Fruit fly (Drosophila melanogaster) whole organism, embryonic: Measurements from ENCODE around the gene Dtg.

Experiments used
- Adf1 ChIP-seq: fragments of 200-800 bp; sonication (Bioruptor generic); IDR thresholded peaks from 2 replicates; pipeline ENCODE4 v1.3.6; 2022; ENCODE audit warnings: missing biosample characterization, missing genetic modification characterization
- Antp ChIP-seq: fragments of 200-800 bp; sonication (Bioruptor generic); optimal IDR thresholded peaks from 3 replicates; lab custom pipeline; 2016; ENCODE audit warnings: missing biosample characterization, missing genetic modification characterization
- Bdp1 ChIP-seq: fragments of 200-800 bp; sonication (Bioruptor generic); optimal IDR thresholded peaks from 3 replicates; lab custom pipeline; 2016; ENCODE audit warnings: missing biosample characterization, missing genetic modification characterization
- CG10147 ChIP-seq: fragments of 200-800 bp; sonication (Bioruptor generic); optimal IDR thresholded peaks from 2 replicates; lab custom pipeline; 2019; ENCODE audit warnings: missing biosample characterization, mild to moderate bottlenecking, missing genetic modification characterization, moderate library complexity
- CG12155 ChIP-seq: fragments of 200-800 bp; sonication (Bioruptor generic); optimal IDR thresholded peaks from 3 replicates; lab custom pipeline; 2016; ENCODE audit warnings: missing biosample characterization, missing genetic modification characterization
- CG12236 ChIP-seq: fragments of 200-800 bp; sonication (Bioruptor generic); optimal IDR thresholded peaks from 2 replicates; lab custom pipeline; 2016; ENCODE audit warnings: missing biosample characterization, missing genetic modification characterization
- CG18764 ChIP-seq: fragments of 200-800 bp; sonication (Bioruptor generic); optimal IDR thresholded peaks from 3 replicates; lab custom pipeline; 2016; ENCODE audit warnings: missing biosample characterization, missing genetic modification characterization
- CG31441 ChIP-seq: fragments of 200-800 bp; sonication (Bioruptor generic); IDR thresholded peaks from 2 replicates; pipeline ENCODE4 v1.3.6; 2022; ENCODE audit warnings: missing biosample characterization, missing genetic modification characterization
- CG32532 ChIP-seq: fragments of 200-800 bp; sonication (Bioruptor generic); IDR thresholded peaks from 2 replicates; pipeline ENCODE4 v1.3.6; 2022; ENCODE audit warnings: missing biosample characterization, missing genetic modification characterization
- CG32772 ChIP-seq: fragments of 200-800 bp; sonication (Bioruptor generic); IDR thresholded peaks from 2 replicates; pipeline ENCODE4 v1.3.6; 2022; ENCODE audit warnings: missing biosample characterization, missing genetic modification characterization
- CG5245 ChIP-seq: fragments of 200-800 bp; sonication (Bioruptor generic); optimal IDR thresholded peaks from 3 replicates; lab custom pipeline; 2016; ENCODE audit warnings: missing biosample characterization, missing genetic modification characterization
- CG6175 ChIP-seq: fragments of 200-800 bp; sonication (Bioruptor generic); IDR thresholded peaks from 3 replicates; pipeline ENCODE4 v1.3.6; 2022; ENCODE audit warnings: missing biosample characterization, missing genetic modification characterization
- CG6683 ChIP-seq: fragments of 200-800 bp; sonication (Bioruptor generic); optimal IDR thresholded peaks from 2 replicates; lab custom pipeline; 2017; ENCODE audit warnings: missing biosample characterization, mild to moderate bottlenecking, missing genetic modification characterization, missing genetic modification reagents
- CG7271 ChIP-seq: fragments of 200-800 bp; sonication (Bioruptor generic); optimal IDR thresholded peaks from 2 replicates; lab custom pipeline; 2018; ENCODE audit warnings: missing biosample characterization, mild to moderate bottlenecking, missing genetic modification characterization, moderate library complexity
- CG9437 ChIP-seq: fragments of 200-800 bp; sonication (Bioruptor generic); optimal IDR thresholded peaks from 2 replicates; lab custom pipeline; 2018; ENCODE audit warnings: missing biosample characterization, mild to moderate bottlenecking, missing genetic modification characterization
- CG9609 ChIP-seq: fragments of 200-800 bp; sonication (Bioruptor generic); optimal IDR thresholded peaks from 3 replicates; lab custom pipeline; 2016; ENCODE audit warnings: missing biosample characterization, missing genetic modification characterization
- CG9727 ChIP-seq: fragments of 200-800 bp; sonication (Bioruptor generic); optimal IDR thresholded peaks from 3 replicates; lab custom pipeline; 2017; ENCODE audit warnings: missing biosample characterization, mild to moderate bottlenecking, missing genetic modification characterization
- CG9932 ChIP-seq: fragments of 200-800 bp; sonication (Bioruptor generic); IDR thresholded peaks from 2 replicates; pipeline ENCODE4 v1.3.6; 2022; ENCODE audit warnings: missing biosample characterization, missing genetic modification characterization
- D19B ChIP-seq: fragments of 200-800 bp; sonication (Bioruptor generic); optimal IDR thresholded peaks from 2 replicates; lab custom pipeline; 2017; ENCODE audit warnings: missing biosample characterization, mild to moderate bottlenecking, missing genetic modification characterization
- Deaf1 ChIP-seq: fragments of 200-800 bp; optimal IDR thresholded peaks from 3 replicates; lab custom pipeline; 2019; ENCODE audit warnings: missing biosample characterization, mild to moderate bottlenecking, missing genetic modification characterization, moderate library complexity
- Ets65A ChIP-seq: fragments of 200-800 bp; sonication (Bioruptor generic); peaks from one replicate; lab custom pipeline; 2016; ENCODE audit warnings: missing biosample characterization, missing genetic modification characterization
- Hey ChIP-seq: fragments of 200-800 bp; sonication (Bioruptor generic); optimal IDR thresholded peaks from 3 replicates; lab custom pipeline; 2018; ENCODE audit warnings: missing biosample characterization, mild to moderate bottlenecking, missing genetic modification characterization
- Hmr ChIP-seq: fragments of 200-800 bp; sonication (Bioruptor generic); optimal IDR thresholded peaks from 3 replicates; lab custom pipeline; 2017; ENCODE audit warnings: mild to moderate bottlenecking, missing biosample characterization, missing genetic modification reagents, missing genetic modification characterization
- Hmx ChIP-seq: fragments of 200-800 bp; sonication (Bioruptor generic); optimal IDR thresholded peaks from 2 replicates; lab custom pipeline; 2016; ENCODE audit warnings: missing biosample characterization, missing genetic modification characterization
- Meics ChIP-seq: fragments of 200-800 bp; sonication (Bioruptor generic); optimal IDR thresholded peaks from 2 replicates; lab custom pipeline; 2017; ENCODE audit warnings: missing biosample characterization, mild to moderate bottlenecking, missing genetic modification characterization
- NC2β ChIP-seq: fragments of 200-800 bp; sonication (Bioruptor generic); optimal IDR thresholded peaks from 2 replicates; lab custom pipeline; 2016; ENCODE audit warnings: missing biosample characterization, missing genetic modification characterization
- Oaz ChIP-seq: fragments of 200-800 bp; sonication (Bioruptor generic); IDR thresholded peaks from 2 replicates; pipeline ENCODE4 v1.3.6; 2022; ENCODE audit warnings: missing biosample characterization, missing genetic modification characterization
- Oli ChIP-seq: fragments of 200-800 bp; sonication (Bioruptor generic); optimal IDR thresholded peaks from 2 replicates; lab custom pipeline; 2018; ENCODE audit warnings: missing biosample characterization, mild to moderate bottlenecking, missing genetic modification characterization, moderate library complexity
- Side ChIP-seq: fragments of 200-800 bp; sonication (Bioruptor generic); optimal IDR thresholded peaks from 2 replicates; lab custom pipeline; 2016; ENCODE audit warnings: missing biosample characterization, missing genetic modification characterization
- Sox102F ChIP-seq: fragments of 200-800 bp; sonication (Bioruptor generic); optimal IDR thresholded peaks from 2 replicates; lab custom pipeline; 2018; ENCODE audit warnings: missing biosample characterization, mild to moderate bottlenecking, missing genetic modification characterization, moderate library complexity
- Spps ChIP-seq: fragments of 200-800 bp; sonication (Bioruptor generic); optimal IDR thresholded peaks from 2 replicates; lab custom pipeline; 2018; ENCODE audit warnings: missing biosample characterization, mild to moderate bottlenecking, missing genetic modification characterization
- Stat92E ChIP-seq, 3 experiments: fragments of >200 bp in 2 of 3; fragments of 200-800 bp in 1 of 3; sonication (Bioruptor generic) in 1 of 3; optimal IDR thresholded peaks; 2 replicates each; lab custom pipeline; 2017 to 2019; ENCODE audit warnings: missing biosample characterization in 3 of 3, missing genetic modification characterization in 3 of 3, mild to moderate bottlenecking in 1 of 3, moderate library complexity in 1 of 3
- ash1 ChIP-seq: fragments of 200-800 bp; sonication (Bioruptor generic); optimal IDR thresholded peaks from 2 replicates; lab custom pipeline; 2018; ENCODE audit warnings: missing biosample characterization, mild to moderate bottlenecking, missing genetic modification characterization
- bcd ChIP-seq: fragments of 200-800 bp; sonication (Bioruptor generic); optimal IDR thresholded peaks from 2 replicates; lab custom pipeline; 2017; ENCODE audit warnings: missing biosample characterization, mild to moderate bottlenecking, missing genetic modification characterization
- bowl ChIP-seq: fragments of 200-800 bp; sonication (Bioruptor generic); IDR thresholded peaks from 2 replicates; pipeline ENCODE4 v1.3.6; 2022; ENCODE audit warnings: missing biosample characterization, missing genetic modification characterization
- br ChIP-seq: fragments of >200 bp; optimal IDR thresholded peaks from 2 replicates; lab custom pipeline; 2017
- cad ChIP-seq: fragments of >200 bp; optimal IDR thresholded peaks from 2 replicates; lab custom pipeline; 2017; ENCODE audit warnings: missing biosample characterization, missing genetic modification characterization
- chm ChIP-seq: fragments of 200-800 bp; sonication (Bioruptor generic); IDR thresholded peaks from 2 replicates; pipeline ENCODE4 v1.3.6; 2022; ENCODE audit warnings: missing biosample characterization, missing genetic modification characterization
- ci ChIP-seq: fragments of 200-800 bp; sonication (Bioruptor generic); IDR thresholded peaks from 3 replicates; pipeline ENCODE4 v1.3.6; 2022; ENCODE audit warnings: missing biosample characterization, missing genetic modification characterization
- crp ChIP-seq, 2 experiments: fragments of 200-800 bp; sonication (Bioruptor generic); optimal IDR thresholded peaks; 2 replicates in 1 of 2; 3 replicates in 1 of 2; lab custom pipeline; 2017; ENCODE audit warnings: missing biosample characterization in 2 of 2, missing genetic modification characterization in 2 of 2, mild to moderate bottlenecking in 1 of 2, moderate library complexity in 1 of 2
- eyg ChIP-seq: fragments of 200-800 bp; sonication (Bioruptor generic); optimal IDR thresholded peaks from 3 replicates; lab custom pipeline; 2016; ENCODE audit warnings: missing biosample characterization, missing genetic modification characterization
- h ChIP-seq: fragments of >200 bp; optimal IDR thresholded peaks from 2 replicates; lab custom pipeline; 2017
- her ChIP-seq: fragments of 200-800 bp; sonication (Bioruptor generic); optimal IDR thresholded peaks from 2 replicates; lab custom pipeline; 2016; ENCODE audit warnings: missing biosample characterization, missing genetic modification characterization
- jumu ChIP-seq: fragments of 200-800 bp; sonication (Bioruptor generic); optimal IDR thresholded peaks from 3 replicates; lab custom pipeline; 2016; ENCODE audit warnings: missing biosample characterization, missing genetic modification characterization
- kay ChIP-seq: fragments of 200-800 bp; sonication (Bioruptor generic); optimal IDR thresholded peaks from 2 replicates; lab custom pipeline; 2016; ENCODE audit warnings: missing biosample characterization, missing genetic modification characterization
- lola ChIP-seq, 3 experiments: fragments of >200 bp in 2 of 3; fragments of 200-800 bp in 1 of 3; sonication (Bioruptor generic) in 1 of 3; optimal IDR thresholded peaks; 2 replicates each; lab custom pipeline; 2017 to 2019; ENCODE audit warnings: missing biosample characterization in 3 of 3, missing genetic modification characterization in 3 of 3, mild to moderate bottlenecking in 1 of 3, moderate library complexity in 1 of 3
- pros ChIP-seq: fragments of 200-800 bp; sonication (Bioruptor generic); optimal IDR thresholded peaks from 3 replicates; lab custom pipeline; 2019; ENCODE audit warnings: missing biosample characterization, mild to moderate bottlenecking, missing genetic modification characterization, moderate library complexity
- pum ChIP-seq: fragments of 200-800 bp; sonication (Bioruptor generic); optimal IDR thresholded peaks from 2 replicates; lab custom pipeline; 2016; ENCODE audit warnings: missing biosample characterization, missing genetic modification characterization
- rib ChIP-seq: fragments of 200-800 bp; sonication (Bioruptor generic); IDR thresholded peaks from 2 replicates; pipeline ENCODE4 v1.3.6; 2022; ENCODE audit warnings: missing biosample characterization, missing genetic modification characterization
- slbo ChIP-seq: fragments of 200-800 bp; sonication (Bioruptor generic); IDR thresholded peaks from 2 replicates; pipeline ENCODE4 v1.3.6; 2022; ENCODE audit warnings: missing biosample characterization, missing genetic modification characterization
- sr ChIP-seq: fragments of 200-800 bp; sonication (Bioruptor generic); IDR thresholded peaks from 3 replicates; pipeline ENCODE4 v1.3.6; 2022; ENCODE audit warnings: missing biosample characterization, missing genetic modification characterization
- unpg ChIP-seq: fragments of 200-800 bp; sonication (Bioruptor generic); optimal IDR thresholded peaks from 3 replicates; lab custom pipeline; 2018; ENCODE audit warnings: missing biosample characterization, mild to moderate bottlenecking, missing genetic modification characterization, moderate library complexity

The Dtg gene

DNA sequence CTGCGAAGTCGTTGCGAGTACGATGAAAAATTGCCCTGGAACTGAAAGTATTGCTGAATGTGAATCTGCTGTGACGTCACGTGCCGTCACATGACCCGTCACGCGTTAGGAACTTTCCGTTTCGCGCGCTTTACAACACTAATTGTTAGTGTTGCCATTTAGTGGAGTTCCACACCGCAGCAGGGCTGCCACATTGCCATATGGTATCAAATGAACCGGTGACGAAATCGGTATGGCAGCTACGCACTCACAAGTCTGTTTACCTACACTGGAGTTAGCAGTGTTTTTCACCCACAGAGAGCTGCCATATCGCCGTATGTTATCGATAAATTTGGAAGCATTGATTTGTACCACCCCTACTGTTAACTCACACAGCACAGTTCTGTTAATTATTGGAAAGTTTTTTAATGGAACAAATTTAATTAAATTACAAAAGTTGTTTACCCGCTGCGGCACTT, 20.1 kb upstream of the Dtg start, which contains the start of the genes Vha55 and Snx3 (continued):
- TF ChIP-seq jumu (peak; percentile 91), lola (GFP tag; optimal IDR thresholded peaks at IDR 0.05; lab: Kevin White, UChicago) (no peak), bcd (GFP tag; lab: Kevin White, UChicago) (peak; percentile 73), CG9932 (GFP tag; lab: Robert Waterston, UW) (no peak), CG31441 (no peak), chm (GFP tag; lab: Robert Waterston, UW) (no peak), CG5245 (peak; percentile 74), kay (GFP tag; lab: Kevin White, UChicago) (peak; percentile 90), CG6683 (GFP tag; lab: Kevin White, UChicago) (peak; percentile 48), rib (GFP tag; lab: Robert Waterston, UW) (no peak), slbo (GFP tag; lab: Robert Waterston, UW) (no peak), CG9727 (no peak), br (no peak), ash1 (GFP tag; lab: Kevin White, UChicago) (peak; percentile 82), Hey (tag; lab: Kevin White, UChicago) (peak; percentile 58), Meics (GFP tag; lab: Kevin White, UChicago) (peak; percentile 56), Deaf1 (tag; lab: Kevin White, UChicago) (no peak), Bdp1 (peak; percentile 75), Stat92E (GFP tag; optimal IDR thresholded peaks at IDR 0.05; lab: Kevin White, UChicago) (peak in 1 of 3 experiments; percentile 77), ci (no peak), Hmx (GFP tag; lab: Kevin White, UChicago) (no peak), CG12155 (GFP tag; lab: Kevin White, UChicago) (peak; percentile 88), CG7271 (tag; lab: Kevin White, UChicago) (peak; percentile 16), Side (GFP tag; lab: Kevin White, UChicago) (peak; percentile 72), Adf1 (GFP tag; lab: Robert Waterston, UW) (no peak), h (lab: Kevin White, UChicago) (no peak), pum (GFP tag; lab: Kevin White, UChicago) (peak; percentile 82), sr (GFP tag; lab: Robert Waterston, UW) (no peak), CG6175 (GFP tag; lab: Robert Waterston, UW) (no peak), CG18764 (peak; percentile 76), Oli (no peak), unpg (GFP tag; lab: Kevin White, UChicago) (peak; percentile 46), CG32532 (GFP tag; lab: Robert Waterston, UW) (no peak), Antp (GFP tag; lab: Kevin White, UChicago) (peak; percentile 89), her (GFP tag; lab: Kevin White, UChicago) (peak; percentile 89), eyg (GFP tag; lab: Kevin White, UChicago) (peak; percentile 67), CG9609 (GFP tag; lab: Kevin White, UChicago) (peak; percentile 90), Hmr (peak; percentile 94), crp (GFP tag; optimal IDR thresholded peaks at IDR 0.05; lab: Kevin White, UChicago) (peak in 1 of 2 experiments; percentile 82), bowl (no peak), pros (GFP tag; lab: Kevin White, UChicago) (no peak), Ets65A (GFP tag; lab: Kevin White, UChicago) (peak; percentile 100), NC2β (GFP tag; lab: Kevin White, UChicago) (peak; percentile 86), CG32772 (GFP tag; lab: Robert Waterston, UW) (no peak), Sox102F (GFP tag; lab: Kevin White, UChicago) (no peak), cad (GFP tag; lab: Kevin White, UChicago) (no peak), D19B (GFP tag; lab: Kevin White, UChicago) (no peak), Spps (tag; lab: Kevin White, UChicago) (peak; percentile 26), CG10147 (GFP tag; lab: Kevin White, UChicago) (no peak), Oaz (GFP tag; lab: Robert Waterston, UW) (no peak), CG9437 (no peak), CG12236 (peak; percentile 55)
